Worm (Caenorhabditis elegans) whole organism, L1 larva: ENCODE data around the gene nhr-204.

Source experiments
- C04F5.9 ChIP-seq: sonication (generic microtip); optimal IDR thresholded peaks from 2 replicates; lab custom pipeline; 2016; ENCODE audit warnings: missing genetic modification characterization, missing compliant biosample characterization
- C34B4.2 ChIP-seq: sonication (generic microtip); optimal IDR thresholded peaks from 2 replicates; lab custom pipeline; 2017; ENCODE audit warnings: mild to moderate bottlenecking, missing genetic modification characterization, missing compliant biosample characterization
- Y116A8C.19 ChIP-seq: sonication (generic microtip); optimal IDR thresholded peaks from 2 replicates; lab custom pipeline; 2016; ENCODE audit warnings: missing compliant biosample characterization, missing genetic modification characterization, borderline replicate concordance
- aha-1 ChIP-seq: fragments of 150-350 bp; optimal IDR thresholded peaks from 2 replicates; lab custom pipeline; 2014; ENCODE audit warnings: missing biosample characterization, missing genetic modification characterization
- aly-2 ChIP-seq: fragments of 150-350 bp; optimal IDR thresholded peaks from 2 replicates; lab custom pipeline; 2014; ENCODE audit warnings: missing biosample characterization, missing genetic modification characterization
- ama-1 ChIP-seq: fragments of 150-350 bp; optimal IDR thresholded peaks from 2 replicates; lab custom pipeline; 2014
- blmp-1 ChIP-seq: fragments of 150-350 bp; optimal IDR thresholded peaks from 2 replicates; lab custom pipeline; 2014; ENCODE audit warnings: missing biosample characterization, missing genetic modification characterization
- ceh-63 ChIP-seq: fragments of 200-800 bp; sonication (Bioruptor generic); optimal IDR thresholded peaks from 2 replicates; lab custom pipeline; 2018; ENCODE audit warnings: mild to moderate bottlenecking, missing genetic modification characterization, missing compliant biosample characterization
- ceh-8 ChIP-seq: fragments of 200-800 bp; sonication (Bioruptor generic); optimal IDR thresholded peaks from 2 replicates; lab custom pipeline; 2018; ENCODE audit warnings: mild to moderate bottlenecking, missing genetic modification characterization, moderate library complexity, missing compliant biosample characterization
- ceh-90 ChIP-seq: sonication (generic microtip); optimal IDR thresholded peaks from 2 replicates; lab custom pipeline; 2016; ENCODE audit warnings: missing genetic modification characterization, missing compliant biosample characterization
- dpl-1 ChIP-seq, 3 experiments: fragments of 150-350 bp in 2 of 3; sonication (generic microtip) in 1 of 3; optimal IDR thresholded peaks; 2 replicates each; lab custom pipeline; 2014 to 2017; ENCODE audit warnings: missing biosample characterization in 3 of 3, missing genetic modification characterization in 3 of 3, missing genetic modification reagents in 3 of 3
- dsc-1 ChIP-seq: sonication (generic microtip); optimal IDR thresholded peaks from 2 replicates; lab custom pipeline; 2016; ENCODE audit warnings: mild to moderate bottlenecking, missing genetic modification characterization, missing compliant biosample characterization
- efl-1 ChIP-seq, 4 experiments: fragments of 150-350 bp; optimal IDR thresholded peaks in 3 of 4; peaks in 1 of 4; 1 replicate in 1 of 4; 2 replicates in 3 of 4; lab custom pipeline; 2014; ENCODE audit warnings: missing biosample characterization in 2 of 4, missing genetic modification characterization in 2 of 4, missing genetic modification reagents in 2 of 4
- efl-3 ChIP-seq: fragments of 200-800 bp; sonication (Bioruptor generic); optimal IDR thresholded peaks from 2 replicates; lab custom pipeline; 2018; ENCODE audit warnings: mild to moderate bottlenecking, missing genetic modification characterization, missing compliant biosample characterization
- elt-3 ChIP-seq, 6 experiments: fragments of 150-350 bp in 1 of 6; sonication (generic microtip); optimal IDR thresholded peaks; 2 replicates each; lab custom pipeline; 2017 to 2018; ENCODE audit warnings: missing biosample characterization in 6 of 6, missing genetic modification characterization in 6 of 6, inconsistent platforms in 1 of 6
- ets-5 ChIP-seq: fragments of 200-800 bp; sonication (Bioruptor generic); IDR thresholded peaks from 2 replicates; pipeline ENCODE4 v1.3.6; 2022; ENCODE audit warnings: missing genetic modification characterization, missing compliant biosample characterization
- fkh-4 ChIP-seq: sonication (generic microtip); optimal IDR thresholded peaks from 2 replicates; lab custom pipeline; 2016; ENCODE audit warnings: missing compliant biosample characterization, missing genetic modification characterization, borderline replicate concordance
- fos-1 ChIP-seq: fragments of 150-350 bp; optimal IDR thresholded peaks from 2 replicates; lab custom pipeline; 2014; ENCODE audit warnings: missing biosample characterization, missing genetic modification characterization
- grh-1 ChIP-seq: fragments of 200-800 bp; sonication (Bioruptor generic); IDR thresholded peaks from 2 replicates; pipeline ENCODE4 v1.3.6; 2022; ENCODE audit warnings: missing genetic modification reagents, missing genetic modification characterization, missing compliant biosample characterization
- hlh-4 ChIP-seq: sonication (generic microtip); optimal IDR thresholded peaks from 2 replicates; lab custom pipeline; 2016; ENCODE audit warnings: mild to moderate bottlenecking, missing genetic modification characterization, missing compliant biosample characterization
- irx-1 ChIP-seq: sonication (generic microtip); optimal IDR thresholded peaks from 2 replicates; lab custom pipeline; 2016; ENCODE audit warnings: missing genetic modification characterization, missing compliant biosample characterization
- jun-1 ChIP-seq: fragments of 150-350 bp; optimal IDR thresholded peaks from 2 replicates; lab custom pipeline; 2014; ENCODE audit warnings: missing biosample characterization, missing genetic modification reagents, missing genetic modification characterization
- lsy-2 ChIP-seq, 2 experiments: fragments of 150-350 bp; optimal IDR thresholded peaks; 2 replicates each; lab custom pipeline; 2014; ENCODE audit warnings: missing biosample characterization in 2 of 2, missing genetic modification characterization in 2 of 2
- mab-9 ChIP-seq: fragments of 200-800 bp; sonication (Bioruptor generic); IDR thresholded peaks from 2 replicates; pipeline ENCODE4 v1.3.6; 2022; ENCODE audit warnings: missing genetic modification reagents, missing genetic modification characterization, missing compliant biosample characterization
- mdl-1 ChIP-seq, 2 experiments: fragments of 150-350 bp; optimal IDR thresholded peaks; 2 replicates each; lab custom pipeline; 2014 to 2017; ENCODE audit warnings: missing biosample characterization in 2 of 2, missing genetic modification characterization in 2 of 2, inconsistent platforms in 1 of 2
- mef-2 ChIP-seq: fragments of 150-350 bp; optimal IDR thresholded peaks from 2 replicates; lab custom pipeline; 2014; ENCODE audit warnings: missing biosample characterization, missing genetic modification characterization
- nhr-11 ChIP-seq: fragments of 150-350 bp; optimal IDR thresholded peaks from 2 replicates; lab custom pipeline; 2014; ENCODE audit warnings: missing biosample characterization, missing genetic modification characterization
- nhr-12 ChIP-seq: sonication (generic microtip); optimal IDR thresholded peaks from 2 replicates; lab custom pipeline; 2017; ENCODE audit warnings: missing biosample characterization, missing genetic modification characterization
- nhr-20 ChIP-seq: sonication (generic microtip); optimal IDR thresholded peaks from 2 replicates; lab custom pipeline; 2016; ENCODE audit warnings: mild to moderate bottlenecking, missing genetic modification characterization, missing compliant biosample characterization
- nhr-237 ChIP-seq: fragments of 150-350 bp; optimal IDR thresholded peaks from 2 replicates; lab custom pipeline; 2014; ENCODE audit warnings: missing biosample characterization, missing genetic modification characterization
- nhr-28 ChIP-seq: fragments of 150-350 bp; optimal IDR thresholded peaks from 2 replicates; lab custom pipeline; 2014; ENCODE audit warnings: missing biosample characterization, missing genetic modification characterization
- nhr-47 ChIP-seq: sonication (generic microtip); optimal IDR thresholded peaks from 2 replicates; lab custom pipeline; 2016; ENCODE audit warnings: mild to moderate bottlenecking, missing genetic modification characterization, moderate library complexity, missing compliant biosample characterization
- nhr-71 ChIP-seq: sonication (generic microtip); optimal IDR thresholded peaks from 2 replicates; lab custom pipeline; 2016; ENCODE audit warnings: mild to moderate bottlenecking, missing genetic modification characterization, moderate library complexity, missing compliant biosample characterization
- nhr-76 ChIP-seq: sonication (generic microtip); optimal IDR thresholded peaks from 2 replicates; lab custom pipeline; 2017; ENCODE audit warnings: missing biosample characterization, missing genetic modification characterization
- nhr-77 ChIP-seq: fragments of 150-350 bp; optimal IDR thresholded peaks from 2 replicates; lab custom pipeline; 2014; ENCODE audit warnings: missing biosample characterization, missing genetic modification characterization
- nhr-85 ChIP-seq: sonication (generic microtip); peaks from one replicate; lab custom pipeline; 2016; ENCODE audit warnings: missing genetic modification characterization, inconsistent platforms, missing compliant biosample characterization
- nhr-90 ChIP-seq: sonication (generic microtip); optimal IDR thresholded peaks from 2 replicates; lab custom pipeline; 2016; ENCODE audit warnings: mild to moderate bottlenecking, missing genetic modification characterization, missing compliant biosample characterization; ENCODE audit not compliant: poor library complexity
- pag-3 ChIP-seq: sonication (generic microtip); optimal IDR thresholded peaks from 2 replicates; lab custom pipeline; 2017; ENCODE audit warnings: missing genetic modification characterization, mild to moderate bottlenecking, missing compliant biosample characterization, antibody characterized with exemption, borderline replicate concordance; ENCODE audit not compliant: insufficient read depth
- rnt-1 ChIP-seq: sonication (generic microtip); optimal IDR thresholded peaks from 2 replicates; lab custom pipeline; 2016; ENCODE audit warnings: mild to moderate bottlenecking, missing genetic modification characterization, moderate library complexity, missing compliant biosample characterization
- snu-23 ChIP-seq: sonication (generic microtip); optimal IDR thresholded peaks from 2 replicates; lab custom pipeline; 2016; ENCODE audit warnings: missing genetic modification characterization, missing compliant biosample characterization
- sox-4 ChIP-seq: sonication (generic microtip); optimal IDR thresholded peaks from 2 replicates; lab custom pipeline; 2016; ENCODE audit warnings: missing genetic modification characterization, missing compliant biosample characterization
- sptf-1 ChIP-seq: fragments of 150-350 bp; optimal IDR thresholded peaks from 2 replicates; lab custom pipeline; 2014; ENCODE audit warnings: missing biosample characterization, missing genetic modification characterization
- sup-37 ChIP-seq: fragments of 200-800 bp; sonication (Bioruptor generic); optimal IDR thresholded peaks from 2 replicates; lab custom pipeline; 2018; ENCODE audit warnings: mild to moderate bottlenecking, missing genetic modification characterization, missing compliant biosample characterization
- tlp-1 ChIP-seq: fragments of 150-350 bp; optimal IDR thresholded peaks from 2 replicates; lab custom pipeline; 2014; ENCODE audit warnings: missing biosample characterization, missing genetic modification characterization
- unc-130 ChIP-seq: fragments of 150-350 bp; optimal IDR thresholded peaks from 2 replicates; lab custom pipeline; 2017; ENCODE audit warnings: missing biosample characterization, missing genetic modification characterization, inconsistent platforms
- unc-30 ChIP-seq: sonication (generic microtip); optimal IDR thresholded peaks from 2 replicates; lab custom pipeline; 2017; ENCODE audit warnings: missing biosample characterization, missing genetic modification characterization
- vab-15 ChIP-seq: sonication (generic microtip); optimal IDR thresholded peaks from 2 replicates; lab custom pipeline; 2017; ENCODE audit warnings: missing genotype, mild to moderate bottlenecking, missing genetic modification characterization, missing compliant biosample characterization
- zag-1 ChIP-seq: fragments of 150-350 bp; optimal IDR thresholded peaks from 2 replicates; lab custom pipeline; 2014; ENCODE audit warnings: missing biosample characterization, missing genetic modification characterization
- zip-4 ChIP-seq: fragments of 200-800 bp; sonication (Bioruptor generic); optimal IDR thresholded peaks from 2 replicates; lab custom pipeline; 2018; ENCODE audit warnings: mild to moderate bottlenecking, missing genetic modification characterization, moderate library complexity, missing compliant biosample characterization
- ztf-11 ChIP-seq, 2 experiments: sonication (generic microtip); optimal IDR thresholded peaks; 2 replicates each; lab custom pipeline; 2016 to 2017; ENCODE audit warnings: missing genetic modification characterization in 2 of 2, missing biosample characterization in 1 of 2, missing compliant biosample characterization in 1 of 2

nhr-204 gene

DNA sequence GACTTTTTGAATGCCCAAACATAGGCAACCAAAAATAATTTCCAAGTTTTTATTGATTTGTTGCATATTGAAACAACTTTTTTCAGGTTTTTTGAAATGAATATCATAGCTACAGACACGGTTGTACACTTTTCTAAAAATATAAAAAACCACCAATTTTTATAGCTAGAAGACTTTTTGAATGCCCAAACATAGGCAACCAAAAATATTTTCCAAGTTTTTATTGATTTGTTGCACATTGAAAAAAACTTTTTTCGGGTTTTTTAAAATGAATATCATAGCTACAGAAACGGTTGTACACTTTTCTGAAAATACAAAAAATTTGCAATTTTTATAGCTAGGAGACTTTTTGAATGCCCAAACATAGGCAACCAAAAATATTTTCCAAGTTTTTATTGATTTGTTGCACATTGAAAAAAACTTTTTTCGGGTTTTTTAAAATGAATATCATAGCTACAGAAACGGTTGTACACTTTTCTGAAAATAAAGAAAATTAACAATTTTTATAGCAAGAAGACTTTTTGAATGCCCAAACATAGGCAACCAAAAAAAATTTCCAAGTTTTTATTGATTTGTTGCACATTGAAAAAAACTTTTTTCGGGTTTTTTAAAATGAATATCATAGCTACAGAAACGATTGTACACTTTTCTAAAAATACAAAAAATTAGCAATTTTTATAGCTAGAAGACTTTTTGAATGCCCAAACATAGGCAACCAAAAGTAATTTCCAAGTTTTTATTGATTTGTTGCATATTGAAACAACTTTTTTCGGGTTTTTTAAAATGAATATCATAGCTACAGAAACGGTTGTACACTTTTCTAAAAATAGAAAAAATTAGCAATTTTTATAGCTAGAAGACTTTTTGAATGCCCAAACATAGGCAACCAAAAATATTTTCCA lies 6.7 kb upstream of the nhr-204 start:
- TF ChIP-seq unc-30 (peak; percentile 3), sptf-1 (peak; percentile 44), ztf-11 (tag; optimal IDR thresholded peaks at IDR 0.05; lab: Kevin White, UChicago) (peak; percentile 32 to 81), fkh-4 (tag; lab: Kevin White, UChicago) (peak; percentile 66), ceh-90 (peak; percentile 69), mef-2 (peak; percentile 40), Y116A8C.19 (tag; lab: Kevin White, UChicago) (peak; percentile 62), irx-1 (tag; lab: Kevin White, UChicago) (peak; percentile 87), sox-4 (tag; lab: Kevin White, UChicago) (peak; percentile 93), hlh-4 (tag; lab: Kevin White, UChicago) (peak; percentile 64), nhr-28 (peak; percentile 40), aly-2 (tag; lab: Kevin White, UChicago) (peak; percentile 36)

- no peak for TF ChIP-seq lsy-2 (tag; optimal IDR thresholded peaks at IDR 0.05; lab: Kevin White, UChicago)
- no peak for TF ChIP-seq fos-1 (tag; lab: Kevin White, UChicago)
- no peak for TF ChIP-seq pag-3 (tag; lab: Kevin White, UChicago)
- no peak for TF ChIP-seq zip-4
- TF ChIP-seq nhr-76, result no peak
- no peak for TF ChIP-seq nhr-12 (tag; lab: Kevin White, UChicago)
- no peak for TF ChIP-seq nhr-71 (tag; lab: Kevin White, UChicago)
- no peak for TF ChIP-seq sptf-1
- TF ChIP-seq nhr-77 (tag; lab: Kevin White, UChicago), result no peak
- no peak for TF ChIP-seq ceh-63 (GFP tag; lab: Kevin White, UChicago)
- no peak for TF ChIP-seq zag-1 (tag; lab: Kevin White, UChicago)
- TF ChIP-seq fkh-4 (tag; lab: Kevin White, UChicago), result no peak
- TF ChIP-seq jun-1 (tag; lab: Kevin White, UChicago), result no peak
- no peak for TF ChIP-seq rnt-1 (tag; lab: Kevin White, UChicago)
- no peak for TF ChIP-seq nhr-11 (tag; lab: Kevin White, UChicago)
- no peak for TF ChIP-seq aha-1 (tag; lab: Kevin White, UChicago)
- no peak for TF ChIP-seq vab-15 (tag; lab: Kevin White, UChicago)
- no peak for TF ChIP-seq elt-3 (tag; optimal IDR thresholded peaks at IDR 0.05; lab: Kevin White, UChicago)
- TF ChIP-seq nhr-237 (tag; lab: Kevin White, UChicago), result no peak
- no peak for TF ChIP-seq ama-1 (lab: Kevin White, UChicago)
- TF ChIP-seq snu-23 (GFP tag; lab: Kevin White, UChicago), result no peak
- TF ChIP-seq efl-1 (optimal IDR thresholded peaks at IDR 0.05; lab: Kevin White, UChicago), result no peak
- peak in 1 of 2 experiments; percentile 89 for TF ChIP-seq efl-1 (GFP tag; optimal IDR thresholded peaks at IDR 0.05 in 1 of 2; lab: Kevin White, UChicago)
- TF ChIP-seq ceh-90, result no peak
- no peak for TF ChIP-seq unc-130 (tag; lab: Kevin White, UChicago)
- TF ChIP-seq ets-5 (GFP tag; lab: Robert Waterston, UW), result no peak
- no peak for TF ChIP-seq sox-4 (tag; lab: Kevin White, UChicago)
- no peak for TF ChIP-seq dsc-1 (tag; lab: Kevin White, UChicago)
- TF ChIP-seq sup-37, result no peak
- peak; percentile 82 for TF ChIP-seq nhr-85
- peak; percentile 18 for TF ChIP-seq nhr-90
- peak; percentile 81 for TF ChIP-seq blmp-1
- TF ChIP-seq dpl-1 (GFP tag; optimal IDR thresholded peaks at IDR 0.05; lab: Kevin White, UChicago), result no peak
- TF ChIP-seq nhr-20 (tag; lab: Kevin White, UChicago), result peak; percentile 7
- no peak for TF ChIP-seq C34B4.2 (tag; lab: Kevin White, UChicago)
- TF ChIP-seq ceh-8 (GFP tag; lab: Kevin White, UChicago), result no peak
- TF ChIP-seq tlp-1 (tag; lab: Kevin White, UChicago), result no peak
- no peak for TF ChIP-seq nhr-47
- TF ChIP-seq mdl-1 (tag; optimal IDR thresholded peaks at IDR 0.05; lab: Kevin White, UChicago), result no peak
- TF ChIP-seq C04F5.9 (tag; lab: Kevin White, UChicago), result no peak
- no peak for TF ChIP-seq mab-9
- TF ChIP-seq efl-3 (GFP tag; lab: Kevin White, UChicago), result no peak
- no peak for TF ChIP-seq grh-1 (GFP tag; lab: Robert Waterston, UW)
These were observed 1.7 kb upstream of the nhr-204 start for ce11 chrV:260334-260733.
